Fruit fly (Drosophila melanogaster): ENCODE measurements around the gene CG43133.

CG43133 gene

DNA sequence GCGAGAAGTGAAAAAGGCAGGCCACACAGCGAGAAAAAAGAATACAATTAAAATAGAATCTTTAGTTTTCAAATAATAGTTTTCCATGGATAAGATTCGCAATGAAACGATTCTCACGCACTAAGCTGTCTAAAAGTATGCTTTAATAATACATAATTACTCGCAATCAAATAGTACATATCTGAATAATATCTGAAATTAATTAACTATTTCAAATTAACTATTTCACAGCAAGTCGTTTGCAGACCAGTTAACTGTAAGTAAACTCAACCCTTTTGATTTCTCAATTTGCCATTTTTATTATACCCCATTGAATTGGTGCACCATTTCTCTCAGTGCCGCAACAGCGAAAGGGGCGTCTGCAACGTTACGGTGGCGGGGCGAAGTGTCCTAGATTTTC is 4.5 kb downstream of the CG43133 start (continued):
- no peak for TF ChIP-seq nau (GFP tag; optimal IDR thresholded peaks at IDR 0.05)
- no peak for TF ChIP-seq Sox100B (GFP tag; optimal IDR thresholded peaks at IDR 0.05)
- TF ChIP-seq Poxn (GFP tag; IDR thresholded peaks at IDR 0.05): no peak
- no peak for TF ChIP-seq schlank (tag; optimal IDR thresholded peaks at IDR 0.05)
- TF ChIP-seq CG1233 (GFP tag; optimal IDR thresholded peaks at IDR 0.05): no peak
- TF ChIP-seq Kr (GFP tag; optimal IDR thresholded peaks at IDR 0.05): no peak
- TF ChIP-seq CG4360 (GFP tag; IDR thresholded peaks at IDR 0.05): no peak
- TF ChIP-seq Asciz (GFP tag; optimal IDR thresholded peaks at IDR 0.05): no peak
- TF ChIP-seq pfk (GFP tag; optimal IDR thresholded peaks at IDR 0.05): no peak
- TF ChIP-seq CG6689 (GFP tag; IDR thresholded peaks at IDR 0.05): no peak
- no peak for TF ChIP-seq pnt (GFP tag; optimal IDR thresholded peaks at IDR 0.05)
- TF ChIP-seq Deaf1 (tag; optimal IDR thresholded peaks at IDR 0.05): peak; percentile 49
- no peak for TF ChIP-seq da (GFP tag; optimal IDR thresholded peaks at IDR 0.05)
- no peak for TF ChIP-seq CG6813 (GFP tag; optimal IDR thresholded peaks at IDR 0.05)
- TF ChIP-seq sima (GFP tag; optimal IDR thresholded peaks at IDR 0.05): no peak
- no peak for TF ChIP-seq CG10959 (GFP tag; IDR thresholded peaks at IDR 0.05)
- no peak for TF ChIP-seq CG12219 (GFP tag; optimal IDR thresholded peaks at IDR 0.05)
- no peak for TF ChIP-seq CG12104 (GFP tag; optimal IDR thresholded peaks at IDR 0.05)
- no peak for TF ChIP-seq sr (GFP tag; IDR thresholded peaks at IDR 0.05)
- no peak for TF ChIP-seq CG8089 (GFP tag; optimal IDR thresholded peaks at IDR 0.05)
- no peak for TF ChIP-seq pb (GFP tag; optimal IDR thresholded peaks at IDR 0.05)
- TF ChIP-seq az2 (GFP tag; optimal IDR thresholded peaks at IDR 0.05): no peak
- TF ChIP-seq slou (GFP tag; optimal IDR thresholded peaks at IDR 0.05): no peak
- TF ChIP-seq CG31224 (GFP tag; IDR thresholded peaks at IDR 0.05): no peak
- no peak for TF ChIP-seq fd102C (GFP tag; optimal IDR thresholded peaks at IDR 0.05)
- TF ChIP-seq unpg (GFP tag; optimal IDR thresholded peaks at IDR 0.05): peak; percentile 13
- no peak for TF ChIP-seq Aef1 (GFP tag; IDR thresholded peaks at IDR 0.05)
- peak in 1 of 2 experiments; percentile 16 for TF ChIP-seq eve (GFP tag; optimal IDR thresholded peaks at IDR 0.05)
- TF ChIP-seq ato (GFP tag; IDR thresholded peaks at IDR 0.05; ENCODE audit: partially characterized antibody): no peak
- no peak for TF ChIP-seq dan (GFP tag; IDR thresholded peaks at IDR 0.05)
- TF ChIP-seq TFAM (GFP tag; optimal IDR thresholded peaks at IDR 0.05): no peak
- 0 out of 3 replicates have a peak, but pooled peaks have one; percentile 14 for TF ChIP-seq CG17361 (GFP tag; IDR thresholded peaks at IDR 0.05)
- peak; percentile 38 for TF ChIP-seq CG10543 (GFP tag; optimal IDR thresholded peaks at IDR 0.05)
- TF ChIP-seq CG2889 (GFP tag; IDR thresholded peaks at IDR 0.05): no peak
- TF ChIP-seq Atf6 (GFP tag; IDR thresholded peaks at IDR 0.05): no peak
- TF ChIP-seq CG31388 (GFP tag; optimal IDR thresholded peaks at IDR 0.05): no peak
- peak; percentile 4 for TF ChIP-seq Max (GFP tag; optimal IDR thresholded peaks at IDR 0.05)
- no peak for TF ChIP-seq Bdp1 (GFP tag; optimal IDR thresholded peaks at IDR 0.05)
- TF ChIP-seq pum (GFP tag; optimal IDR thresholded peaks at IDR 0.05): no peak
- TF ChIP-seq Elba2 (GFP tag; optimal IDR thresholded peaks at IDR 0.05): no peak
- TF ChIP-seq Stat92E (GFP tag; optimal IDR thresholded peaks at IDR 0.05): no peak
- no peak for TF ChIP-seq CG12744 (GFP tag; optimal IDR thresholded peaks at IDR 0.05)
- TF ChIP-seq Dip3 (GFP tag; optimal IDR thresholded peaks at IDR 0.05): no peak
- TF ChIP-seq CG9797 (GFP tag; optimal IDR thresholded peaks at IDR 0.05): no peak
- no peak for TF ChIP-seq jing (GFP tag; optimal IDR thresholded peaks at IDR 0.05)
- no peak for TF ChIP-seq CG16779 (GFP tag; IDR thresholded peaks at IDR 0.05)
- peak; percentile 12 for TF ChIP-seq CG6683 (GFP tag; optimal IDR thresholded peaks at IDR 0.05)
- TF ChIP-seq sob (GFP tag; IDR thresholded peaks at IDR 0.05): no peak
- TF ChIP-seq CG34224 (GFP tag; IDR thresholded peaks at IDR 0.05; ENCODE audit: partially characterized antibody): no peak
- no peak for TF ChIP-seq sd (tag; optimal IDR thresholded peaks at IDR 0.05)
- TF ChIP-seq fd3F (GFP tag; optimal IDR thresholded peaks at IDR 0.05): no peak
- TF ChIP-seq al (GFP tag; IDR thresholded peaks at IDR 0.05): no peak
